Fruit fly (Drosophila melanogaster) whole organism, prepupa: ENCODE data around the gene Prp39.
A peak's percentile ranks its signal among the peaks of the same experiment; 100 is the strongest.

Experiments used
- Blimp-1 ChIP-seq: fragments of 200-800 bp; sonication (Bioruptor generic); optimal IDR thresholded peaks from 3 replicates; lab custom pipeline; 2017; ENCODE audit warnings: missing biosample characterization, missing genetic modification characterization, mild to moderate bottlenecking, moderate library complexity, missing genetic modification reagents
- CG11294 ChIP-seq: fragments of 200-800 bp; sonication (Bioruptor generic); IDR thresholded peaks from 2 replicates; pipeline ENCODE4 v1.3.6; 2022; ENCODE audit warnings: missing biosample characterization, missing genetic modification characterization
- CG15336 ChIP-seq: fragments of 200-800 bp; sonication (Bioruptor generic); IDR thresholded peaks from 2 replicates; pipeline ENCODE4 v1.3.6; 2022; ENCODE audit warnings: missing biosample characterization, missing genetic modification characterization
- CG1621 ChIP-seq: fragments of 200-800 bp; sonication (Bioruptor generic); optimal IDR thresholded peaks from 3 replicates; lab custom pipeline; 2018; ENCODE audit warnings: missing biosample characterization, mild to moderate bottlenecking, missing genetic modification characterization
- CG3919 ChIP-seq: fragments of 200-800 bp; sonication (Bioruptor generic); optimal IDR thresholded peaks from 3 replicates; lab custom pipeline; 2016; ENCODE audit warnings: missing biosample characterization, missing genetic modification characterization
- CG4318 ChIP-seq: fragments of 200-800 bp; sonication (Bioruptor generic); optimal IDR thresholded peaks from 3 replicates; lab custom pipeline; 2017; ENCODE audit warnings: missing biosample characterization, mild to moderate bottlenecking, missing genetic modification characterization
- CG6854 ChIP-seq: fragments of 200-800 bp; sonication (Bioruptor generic); optimal IDR thresholded peaks from 2 replicates; lab custom pipeline; 2017; ENCODE audit warnings: missing biosample characterization, mild to moderate bottlenecking, missing genetic modification characterization
- Eip75B ChIP-seq: fragments of 200-800 bp; sonication (Bioruptor generic); optimal IDR thresholded peaks from 3 replicates; lab custom pipeline; 2016; ENCODE audit warnings: missing biosample characterization, missing genetic modification characterization
- Hr38 ChIP-seq: sonication (Bioruptor generic); optimal IDR thresholded peaks from 2 replicates; lab custom pipeline; 2016; ENCODE audit warnings: missing biosample characterization, missing genetic modification characterization
- Hr39 ChIP-seq: fragments of 200-800 bp; sonication (Bioruptor generic); optimal IDR thresholded peaks from 2 replicates; lab custom pipeline; 2016; ENCODE audit warnings: missing biosample characterization, missing genetic modification characterization
- Lpt ChIP-seq: fragments of 200-800 bp; sonication (Bioruptor generic); optimal IDR thresholded peaks from 3 replicates; lab custom pipeline; 2016; ENCODE audit warnings: missing biosample characterization, missing genetic modification characterization

- TF ChIP-seq CG4318 (GFP tag; lab: Kevin White, UChicago): no peak
- TF ChIP-seq Blimp-1: peak; percentile 88
- no peak for TF ChIP-seq CG3919
- peak; percentile 10 for TF ChIP-seq Eip75B (GFP tag; lab: Kevin White, UChicago)
- no peak for TF ChIP-seq Lpt
- TF ChIP-seq Hr39: no peak
- TF ChIP-seq Hr38 (GFP tag; lab: Kevin White, UChicago): no peak
- TF ChIP-seq CG6854 (GFP tag; lab: Kevin White, UChicago): no peak
- no peak for TF ChIP-seq CG11294 (GFP tag; lab: Robert Waterston, UW)
- 0 out of 2 replicates have a peak, but pooled peaks have one; percentile 10 for TF ChIP-seq CG15336 (GFP tag; lab: Robert Waterston, UW)
- TF ChIP-seq CG1621: no peak
Measured at dm6 chr3R:28845377-28845876, 33.5 kb downstream of the Prp39 start.
